Worm (Caenorhabditis elegans) whole organism, L1 larva: ENCODE data around the gene unc-77.

Experiments
- aha-1 ChIP-seq: fragments of 150-350 bp; optimal IDR thresholded peaks from 2 replicates; lab custom pipeline; 2014; ENCODE audit warnings: missing biosample characterization, missing genetic modification characterization
- dsc-1 ChIP-seq: sonication (generic microtip); optimal IDR thresholded peaks from 2 replicates; lab custom pipeline; 2016; ENCODE audit warnings: mild to moderate bottlenecking, missing genetic modification characterization, missing compliant biosample characterization
- mab-9 ChIP-seq: fragments of 200-800 bp; sonication (Bioruptor generic); IDR thresholded peaks from 2 replicates; pipeline ENCODE4 v1.3.6; 2022; ENCODE audit warnings: missing genetic modification reagents, missing genetic modification characterization, missing compliant biosample characterization
- nhr-237 ChIP-seq: fragments of 150-350 bp; optimal IDR thresholded peaks from 2 replicates; lab custom pipeline; 2014; ENCODE audit warnings: missing biosample characterization, missing genetic modification characterization
- nhr-28 ChIP-seq: fragments of 150-350 bp; optimal IDR thresholded peaks from 2 replicates; lab custom pipeline; 2014; ENCODE audit warnings: missing biosample characterization, missing genetic modification characterization
- nhr-77 ChIP-seq: fragments of 150-350 bp; optimal IDR thresholded peaks from 2 replicates; lab custom pipeline; 2014; ENCODE audit warnings: missing biosample characterization, missing genetic modification characterization
- pqm-1 ChIP-seq: sonication (generic microtip); optimal IDR thresholded peaks from 3 replicates; lab custom pipeline; 2017; ENCODE audit warnings: missing biosample characterization, missing genetic modification characterization
- snpc-4 ChIP-seq: fragments of 150-350 bp; optimal IDR thresholded peaks from 2 replicates; lab custom pipeline; 2014; ENCODE audit warnings: missing biosample characterization, missing genetic modification characterization
- unc-62 ChIP-seq: fragments of 150-350 bp; optimal IDR thresholded peaks from 2 replicates; lab custom pipeline; 2014; ENCODE audit warnings: missing biosample characterization, missing genetic modification reagents, missing genetic modification characterization
- ztf-11 ChIP-seq, 2 experiments: sonication (generic microtip); optimal IDR thresholded peaks; 2 replicates each; lab custom pipeline; 2016 to 2017; ENCODE audit warnings: missing genetic modification characterization in 2 of 2, missing biosample characterization in 1 of 2, missing compliant biosample characterization in 1 of 2

DNA sequence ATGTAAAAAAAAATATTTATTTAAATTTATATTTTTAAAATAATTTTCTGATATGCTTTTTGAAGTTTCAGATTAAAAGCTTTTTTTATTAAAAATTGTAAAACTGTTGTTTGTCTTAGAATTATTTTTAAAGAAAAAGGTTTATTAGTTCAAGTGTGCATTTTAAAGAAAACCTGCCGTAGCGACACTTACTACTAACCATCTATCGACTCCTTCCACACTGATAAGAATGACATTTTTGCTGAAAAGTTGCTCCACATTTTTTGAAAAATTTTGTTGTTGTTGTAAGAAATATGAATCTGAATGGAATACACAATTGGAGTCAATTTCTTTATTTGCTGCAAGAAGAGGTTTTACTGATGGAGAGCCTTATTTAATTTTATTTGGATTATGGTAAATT is 44.3 kb upstream of the unc-77 start, which contains the start of gene C49A9.1:
- TF ChIP-seq nhr-28 (tag; lab: Kevin White, UChicago) (no peak), nhr-77 (tag; lab: Kevin White, UChicago) (no peak), aha-1 (no peak), nhr-237 (no peak), ztf-11 (tag; optimal IDR thresholded peaks at IDR 0.05; lab: Kevin White, UChicago) (no peak), unc-62 (GFP tag; lab: Kevin White, UChicago) (no peak), pqm-1 (no peak), snpc-4 (tag; lab: Kevin White, UChicago) (no peak), dsc-1 (tag; lab: Kevin White, UChicago) (no peak), mab-9 (no peak)
